Worm (Caenorhabditis elegans) whole organism, early embryonic: Measurements from ENCODE around the gene F49H6.12.

Experiments
- B0310.2 ChIP-seq: sonication (generic microtip); optimal IDR thresholded peaks from 2 replicates; lab custom pipeline; 2016; ENCODE audit warnings: mild to moderate bottlenecking, missing genetic modification characterization, missing compliant biosample characterization
- F13C5.2 ChIP-seq: sonication (generic microtip); optimal IDR thresholded peaks from 2 replicates; lab custom pipeline; 2017; ENCODE audit warnings: mild to moderate bottlenecking, missing genetic modification characterization, inconsistent platforms, missing compliant biosample characterization
- aly-1 ChIP-seq: sonication (generic microtip); optimal IDR thresholded peaks from 2 replicates; lab custom pipeline; 2016; ENCODE audit warnings: missing genetic modification characterization, missing compliant biosample characterization
- ama-1 ChIP-seq: fragments of 150-350 bp; optimal IDR thresholded peaks from 2 replicates; lab custom pipeline; 2014
- ceh-13 ChIP-seq: fragments of 200-800 bp; sonication (Bioruptor generic); optimal IDR thresholded peaks from 2 replicates; lab custom pipeline; 2018; ENCODE audit warnings: mild to moderate bottlenecking, missing genetic modification characterization, missing compliant biosample characterization
- ceh-36 ChIP-seq: sonication (generic microtip); optimal IDR thresholded peaks from 2 replicates; lab custom pipeline; 2016; ENCODE audit warnings: missing genetic modification characterization, inconsistent platforms, missing compliant biosample characterization
- ets-7 ChIP-seq: sonication (generic microtip); optimal IDR thresholded peaks from 2 replicates; lab custom pipeline; 2016; ENCODE audit warnings: missing genotype, missing genetic modification characterization, missing compliant biosample characterization
- flt-1 ChIP-seq: fragments of 200-800 bp; sonication (Bioruptor generic); IDR thresholded peaks from 2 replicates; pipeline ENCODE4 v1.3.6; 2022; ENCODE audit warnings: missing genetic modification characterization, missing compliant biosample characterization
- hmbx-1 ChIP-seq: sonication (generic microtip); optimal IDR thresholded peaks from 2 replicates; lab custom pipeline; 2016; ENCODE audit warnings: mild to moderate bottlenecking, missing genetic modification characterization, missing compliant biosample characterization
- hmg-4 ChIP-seq: fragments of 200-800 bp; sonication (Bioruptor generic); optimal IDR thresholded peaks from 2 replicates; lab custom pipeline; 2018; ENCODE audit warnings: mild to moderate bottlenecking, missing genetic modification characterization, missing compliant biosample characterization
- hnd-1 ChIP-seq: sonication (generic microtip); optimal IDR thresholded peaks from 2 replicates; lab custom pipeline; 2016; ENCODE audit warnings: missing genetic modification characterization, missing compliant biosample characterization
- pes-1 ChIP-seq: fragments of 200-800 bp; sonication (Bioruptor generic); IDR thresholded peaks from 2 replicates; pipeline ENCODE4 v1.3.6; 2022; ENCODE audit warnings: missing genetic modification reagents, missing genetic modification characterization, missing compliant biosample characterization
- scrt-1 ChIP-seq: fragments of 200-800 bp; sonication (Bioruptor generic); IDR thresholded peaks from 2 replicates; pipeline ENCODE4 v1.3.6; 2022; ENCODE audit warnings: missing genetic modification characterization, missing compliant biosample characterization
- sea-1 ChIP-seq: fragments of 200-800 bp; sonication (Bioruptor generic); conservative IDR thresholded peaks from 2 replicates; pipeline ENCODE4 v1.3.6; 2022; ENCODE audit warnings: missing genetic modification characterization, missing compliant biosample characterization
- tbx-11 ChIP-seq: fragments of 200-800 bp; sonication (Bioruptor generic); IDR thresholded peaks from 2 replicates; pipeline ENCODE4 v1.3.6; 2022; ENCODE audit warnings: missing genetic modification characterization, missing compliant biosample characterization
- tbx-37 ChIP-seq: fragments of 200-800 bp; sonication (Bioruptor generic); conservative IDR thresholded peaks from 2 replicates; pipeline ENCODE4 v1.3.6; 2022; ENCODE audit warnings: missing genetic modification reagents, missing genetic modification characterization, missing compliant biosample characterization
- tra-4 ChIP-seq: sonication (generic microtip); optimal IDR thresholded peaks from 2 replicates; lab custom pipeline; 2017; ENCODE audit warnings: missing genetic modification characterization, missing compliant biosample characterization

The F49H6.12 gene

ce11 chrV:17021361-17021760, at the start of gene F49H6.12:
TSS of gene F49H6.12 (minus strand) at chrV:17021461.
- TF ChIP-seq tbx-11 (GFP tag; lab: Robert Waterston, UW) (no peak), aly-1 (tag; lab: Kevin White, UChicago) (no peak), flt-1 (GFP tag; lab: Robert Waterston, UW) (no peak), ets-7 (no peak), tbx-37 (GFP tag; lab: Robert Waterston, UW) (no peak), ama-1 (no peak), pes-1 (GFP tag; lab: Robert Waterston, UW) (no peak), hnd-1 (no peak), scrt-1 (no peak), ceh-13 (no peak), F13C5.2 (tag; lab: Kevin White, UChicago) (no peak)

ce11 chrV:17068839-17069238, 47.6 kb upstream of the F49H6.12 start, which contains the start of gene T05E12.8:
TSS of gene T05E12.8 (plus strand) at chrV:17069139.
- TF ChIP-seq ets-7 (no peak), ceh-13 (no peak), B0310.2 (tag; lab: Kevin White, UChicago) (no peak), scrt-1 (no peak), pes-1 (GFP tag; lab: Robert Waterston, UW) (no peak), ceh-36 (tag; lab: Kevin White, UChicago) (no peak)

- TF ChIP-seq F13C5.2 (tag; lab: Kevin White, UChicago) (no peak), hmg-4 (GFP tag; lab: Kevin White, UChicago) (no peak), ets-7 (no peak), tra-4 (tag; lab: Kevin White, UChicago) (no peak), hmbx-1 (tag; lab: Kevin White, UChicago) (no peak), B0310.2 (tag; lab: Kevin White, UChicago) (no peak), sea-1 (no peak), scrt-1 (no peak), flt-1 (GFP tag; lab: Robert Waterston, UW) (no peak), aly-1 (tag; lab: Kevin White, UChicago) (no peak), pes-1 (GFP tag; lab: Robert Waterston, UW) (no peak), tbx-37 (GFP tag; lab: Robert Waterston, UW) (no peak), tbx-11 (GFP tag; lab: Robert Waterston, UW) (no peak), ceh-36 (tag; lab: Kevin White, UChicago) (no peak), ceh-13 (no peak), hnd-1 (no peak)
Measured at ce11 chrV:17066634-17067033, 45.4 kb upstream of the F49H6.12 start.

- TF ChIP-seq pes-1 (GFP tag; lab: Robert Waterston, UW) (no peak), aly-1 (tag; lab: Kevin White, UChicago) (no peak), ceh-36 (tag; lab: Kevin White, UChicago) (no peak), tra-4 (tag; lab: Kevin White, UChicago) (no peak), F13C5.2 (tag; lab: Kevin White, UChicago) (no peak), sea-1 (no peak), scrt-1 (no peak), ama-1 (no peak), ets-7 (no peak), tbx-37 (GFP tag; lab: Robert Waterston, UW) (no peak), flt-1 (GFP tag; lab: Robert Waterston, UW) (no peak)
Measured at ce11 chrV:17064676-17065075, 43.4 kb upstream of the F49H6.12 start, which contains the start of gene srh-255. TSS of gene srh-255 (plus strand) at chrV:17064976.

- TF ChIP-seq scrt-1 (no peak), F13C5.2 (tag; lab: Kevin White, UChicago) (no peak), ama-1 (no peak), tra-4 (tag; lab: Kevin White, UChicago) (no peak), B0310.2 (tag; lab: Kevin White, UChicago) (no peak), flt-1 (GFP tag; lab: Robert Waterston, UW) (no peak), hnd-1 (no peak), tbx-11 (GFP tag; lab: Robert Waterston, UW) (no peak), ets-7 (no peak), pes-1 (GFP tag; lab: Robert Waterston, UW) (no peak), ceh-36 (tag; lab: Kevin White, UChicago) (no peak), hmg-4 (GFP tag; lab: Kevin White, UChicago) (no peak), tbx-37 (GFP tag; lab: Robert Waterston, UW) (no peak), sea-1 (no peak), hmbx-1 (tag; lab: Kevin White, UChicago) (no peak)
Measured at ce11 chrV:17061585-17061984, 40.3 kb upstream of the F49H6.12 start, which contains the start of gene F28B1.9. TSS of gene F28B1.9 (plus strand) at chrV:17061885.

ce11 chrV:17059987-17060386, 38.7 kb upstream of the F49H6.12 start, which contains the start of gene sri-66:
TSS of gene sri-66 (plus strand) at chrV:17060287.
- TF ChIP-seq flt-1 (GFP tag; lab: Robert Waterston, UW): no peak
- no peak for TF ChIP-seq ceh-13

ce11 chrV:17044500-17044899, 23.2 kb upstream of the F49H6.12 start, which contains the start of gene F28B1.2:
TSS of gene F28B1.2 (plus strand) at chrV:17044800.
- TF ChIP-seq pes-1 (GFP tag; lab: Robert Waterston, UW) (no peak), hnd-1 (no peak)

ce11 chrV:17042263-17042662, 21.0 kb upstream of the F49H6.12 start, which contains the start of gene hpo-33:
TSS of gene hpo-33 (plus strand) at chrV:17042563.
- no peak for TF ChIP-seq scrt-1
- no peak for TF ChIP-seq sea-1
- TF ChIP-seq pes-1 (GFP tag; lab: Robert Waterston, UW): no peak
- no peak for TF ChIP-seq F13C5.2 (tag; lab: Kevin White, UChicago)
- TF ChIP-seq ama-1: no peak

- TF ChIP-seq hmg-4 (GFP tag; lab: Kevin White, UChicago) (no peak), ceh-13 (no peak), tbx-11 (GFP tag; lab: Robert Waterston, UW) (no peak), F13C5.2 (tag; lab: Kevin White, UChicago) (no peak), sea-1 (no peak), ceh-36 (tag; lab: Kevin White, UChicago) (no peak), flt-1 (GFP tag; lab: Robert Waterston, UW) (no peak), pes-1 (GFP tag; lab: Robert Waterston, UW) (no peak), hmbx-1 (tag; lab: Kevin White, UChicago) (no peak), ets-7 (no peak), ama-1 (no peak), scrt-1 (no peak), B0310.2 (tag; lab: Kevin White, UChicago) (no peak), tbx-37 (GFP tag; lab: Robert Waterston, UW) (no peak), tra-4 (tag; lab: Kevin White, UChicago) (no peak), aly-1 (tag; lab: Kevin White, UChicago) (no peak), hnd-1 (no peak)
Measured at ce11 chrV:17035850-17036249, 14.6 kb upstream of the F49H6.12 start, which contains the start of gene srz-94. TSS of gene srz-94 (minus strand) at chrV:17035950.
